Worm (Caenorhabditis elegans) whole organism, L3 larva: Measurements from ENCODE around the gene sex-1.

Experiments
- daf-12 ChIP-seq: fragments of 150-350 bp; optimal IDR thresholded peaks from 2 replicates; lab custom pipeline; 2014; ENCODE audit warnings: missing biosample characterization, missing genetic modification reagents, missing genetic modification characterization
- jun-1 ChIP-seq: fragments of 150-350 bp; optimal IDR thresholded peaks from 2 replicates; lab custom pipeline; 2014; ENCODE audit warnings: missing biosample characterization, missing genetic modification reagents, missing genetic modification characterization

DNA sequence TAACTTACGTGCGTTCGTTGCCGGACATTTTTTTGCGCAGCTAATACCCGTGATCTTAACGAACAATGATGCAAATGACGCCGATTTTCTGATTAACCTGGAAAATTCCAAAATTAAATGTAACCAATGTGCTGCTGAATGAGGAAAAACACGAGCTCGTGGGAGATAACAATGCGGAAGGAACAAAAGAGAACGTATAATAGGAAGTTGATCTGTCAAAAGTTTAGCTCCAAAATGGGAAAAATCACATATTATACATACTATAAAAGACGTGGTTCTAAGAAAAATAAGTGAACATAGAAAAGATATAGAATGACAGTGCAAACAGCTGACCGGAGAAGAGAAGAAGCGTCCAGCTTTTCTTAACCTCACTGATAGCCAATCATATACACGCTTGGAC, 47.6 kb upstream of the sex-1 start, which contains the start of gene C14H10.2:
- TF ChIP-seq jun-1: no peak
- TF ChIP-seq daf-12: no peak
